Worm (Caenorhabditis elegans) whole organism, L3 larva: ENCODE data around the gene str-3.

Source experiments
- R02D3.7 ChIP-seq: fragments of 150-350 bp; optimal IDR thresholded peaks from 2 replicates; lab custom pipeline; 2014; ENCODE audit warnings: missing biosample characterization, missing genetic modification characterization
- ZK546.5 ChIP-seq: sonication (generic microtip); optimal IDR thresholded peaks from 2 replicates; lab custom pipeline; 2017; ENCODE audit warnings: missing biosample characterization, missing genetic modification characterization
- aly-2 ChIP-seq: fragments of 150-350 bp; optimal IDR thresholded peaks from 2 replicates; lab custom pipeline; 2014; ENCODE audit warnings: missing biosample characterization, missing genetic modification characterization
- ama-1 ChIP-seq: fragments of 150-350 bp; optimal IDR thresholded peaks from 2 replicates; lab custom pipeline; 2018
- ceh-16 ChIP-seq: sonication (generic microtip); optimal IDR thresholded peaks from 2 replicates; lab custom pipeline; 2017; ENCODE audit warnings: missing biosample characterization, missing genetic modification characterization
- ceh-28 ChIP-seq: fragments of 150-350 bp; optimal IDR thresholded peaks from 2 replicates; lab custom pipeline; 2014; ENCODE audit warnings: missing biosample characterization, missing genetic modification reagents, missing genetic modification characterization
- ceh-82 ChIP-seq: fragments of 150-350 bp; optimal IDR thresholded peaks from 2 replicates; lab custom pipeline; 2014; ENCODE audit warnings: missing biosample characterization, missing genetic modification characterization
- ceh-9 ChIP-seq: sonication (generic microtip); optimal IDR thresholded peaks from 2 replicates; lab custom pipeline; 2018; ENCODE audit warnings: missing biosample characterization, missing genetic modification characterization
- daf-12 ChIP-seq: fragments of 150-350 bp; optimal IDR thresholded peaks from 2 replicates; lab custom pipeline; 2014; ENCODE audit warnings: missing biosample characterization, missing genetic modification reagents, missing genetic modification characterization
- egl-27 ChIP-seq: sonication (generic microtip); optimal IDR thresholded peaks from 4 replicates; lab custom pipeline; 2017; ENCODE audit warnings: missing biosample characterization, missing genetic modification reagents, missing genetic modification characterization
- egl-5 ChIP-seq: fragments of 150-350 bp; optimal IDR thresholded peaks from 2 replicates; lab custom pipeline; 2017; ENCODE audit warnings: missing biosample characterization, missing genetic modification reagents, missing genetic modification characterization, inconsistent platforms
- elt-1 ChIP-seq: fragments of 150-350 bp; optimal IDR thresholded peaks from 2 replicates; lab custom pipeline; 2014; ENCODE audit warnings: missing biosample characterization, missing genetic modification characterization
- elt-2 ChIP-seq: sonication (generic microtip); optimal IDR thresholded peaks from 2 replicates; lab custom pipeline; 2016; ENCODE audit warnings: missing genetic modification reagents, mild to moderate bottlenecking, missing genetic modification characterization, missing compliant biosample characterization
- elt-3 ChIP-seq, 3 experiments: fragments of 150-350 bp in 1 of 3; sonication (generic microtip) in 2 of 3; optimal IDR thresholded peaks; 2 replicates in 2 of 3; 4 replicates in 1 of 3; lab custom pipeline; 2014 to 2017; ENCODE audit warnings: missing biosample characterization in 3 of 3, missing genetic modification characterization in 3 of 3
- eor-1 ChIP-seq, 2 experiments: fragments of 150-350 bp; optimal IDR thresholded peaks; 2 replicates each; lab custom pipeline; 2014 to 2018; ENCODE audit warnings: missing biosample characterization in 2 of 2, missing genetic modification characterization in 2 of 2
- fkh-10 ChIP-seq: sonication (generic microtip); optimal IDR thresholded peaks from 2 replicates; lab custom pipeline; 2017; ENCODE audit warnings: missing biosample characterization, missing genetic modification reagents, missing genetic modification characterization
- fkh-2 ChIP-seq: fragments of 150-350 bp; optimal IDR thresholded peaks from 2 replicates; lab custom pipeline; 2014; ENCODE audit warnings: missing biosample characterization, missing genetic modification reagents, missing genetic modification characterization
- fos-1 ChIP-seq: fragments of 150-350 bp; optimal IDR thresholded peaks from 2 replicates; lab custom pipeline; 2014; ENCODE audit warnings: missing biosample characterization, missing genetic modification characterization
- hmg-11 ChIP-seq: sonication (generic microtip); optimal IDR thresholded peaks from 2 replicates; lab custom pipeline; 2016; ENCODE audit warnings: missing genetic modification characterization, missing compliant biosample characterization
- jun-1 ChIP-seq: fragments of 150-350 bp; optimal IDR thresholded peaks from 2 replicates; lab custom pipeline; 2014; ENCODE audit warnings: missing biosample characterization, missing genetic modification reagents, missing genetic modification characterization
- lin-15B ChIP-seq: fragments of 150-350 bp; optimal IDR thresholded peaks from 2 replicates; lab custom pipeline; 2014; ENCODE audit warnings: missing biosample characterization, missing genetic modification characterization
- lin-39 ChIP-seq: fragments of 150-350 bp; optimal IDR thresholded peaks from 2 replicates; lab custom pipeline; 2018; ENCODE audit warnings: missing biosample characterization, missing genetic modification reagents, missing genetic modification characterization
- lsy-12 ChIP-seq: sonication (generic microtip); optimal IDR thresholded peaks from 2 replicates; lab custom pipeline; 2016; ENCODE audit warnings: mild to moderate bottlenecking, missing genetic modification characterization, missing compliant biosample characterization
- mdl-1 ChIP-seq: fragments of 150-350 bp; optimal IDR thresholded peaks from 2 replicates; lab custom pipeline; 2014; ENCODE audit warnings: missing biosample characterization, missing genetic modification characterization
- mml-1 ChIP-seq: fragments of 150-350 bp; sonication (generic microtip); optimal IDR thresholded peaks from 3 replicates; lab custom pipeline; 2014; ENCODE audit warnings: missing biosample characterization, missing genetic modification characterization
- nfya-1 ChIP-seq: sonication (generic microtip); optimal IDR thresholded peaks from 2 replicates; lab custom pipeline; 2017; ENCODE audit warnings: missing genetic modification characterization, mild to moderate bottlenecking, missing compliant biosample characterization, antibody characterized with exemption, moderate library complexity; ENCODE audit not compliant: insufficient read depth
- nhr-11 ChIP-seq: fragments of 150-350 bp; optimal IDR thresholded peaks from 2 replicates; lab custom pipeline; 2014; ENCODE audit warnings: missing biosample characterization, missing genetic modification characterization
- nhr-12 ChIP-seq: fragments of 150-350 bp; optimal IDR thresholded peaks from 2 replicates; lab custom pipeline; 2014; ENCODE audit warnings: missing biosample characterization, missing genetic modification characterization
- nhr-23 ChIP-seq: fragments of 150-350 bp; optimal IDR thresholded peaks from 2 replicates; lab custom pipeline; 2014; ENCODE audit warnings: missing biosample characterization, missing genetic modification reagents, missing genetic modification characterization
- nhr-237 ChIP-seq: fragments of 150-350 bp; optimal IDR thresholded peaks from 2 replicates; lab custom pipeline; 2014; ENCODE audit warnings: missing biosample characterization, missing genetic modification characterization
- nhr-25 ChIP-seq: sonication (generic microtip); optimal IDR thresholded peaks from 2 replicates; lab custom pipeline; 2017; ENCODE audit warnings: missing biosample characterization, missing genetic modification characterization
- nhr-28 ChIP-seq: fragments of 150-350 bp; optimal IDR thresholded peaks from 2 replicates; lab custom pipeline; 2014; ENCODE audit warnings: missing biosample characterization, missing genetic modification characterization
- nhr-43 ChIP-seq: sonication (generic microtip); optimal IDR thresholded peaks from 2 replicates; lab custom pipeline; 2016; ENCODE audit warnings: mild to moderate bottlenecking, missing genetic modification characterization, missing compliant biosample characterization; ENCODE audit not compliant: poor library complexity, severe bottlenecking
- nhr-67 ChIP-seq: fragments of 150-350 bp; optimal IDR thresholded peaks from 2 replicates; lab custom pipeline; 2014; ENCODE audit warnings: missing biosample characterization, missing genetic modification characterization
- nhr-76 ChIP-seq: fragments of 150-350 bp; sonication (generic microtip); optimal IDR thresholded peaks from 5 replicates; lab custom pipeline; 2014; ENCODE audit warnings: missing biosample characterization, missing genetic modification characterization
- nhr-77 ChIP-seq: fragments of 150-350 bp; optimal IDR thresholded peaks from 2 replicates; lab custom pipeline; 2014; ENCODE audit warnings: missing biosample characterization, missing genetic modification characterization
- pha-4 ChIP-seq: fragments of 150-350 bp; optimal IDR thresholded peaks from 2 replicates; lab custom pipeline; 2014; ENCODE audit warnings: missing biosample characterization, missing genetic modification reagents, missing genetic modification characterization
- pqm-1 ChIP-seq: fragments of 150-350 bp; optimal IDR thresholded peaks from 2 replicates; lab custom pipeline; 2017; ENCODE audit warnings: missing biosample characterization, missing genetic modification characterization, inconsistent platforms
- sea-2 ChIP-seq: fragments of 150-350 bp; sonication (generic microtip); optimal IDR thresholded peaks from 4 replicates; lab custom pipeline; 2014; ENCODE audit warnings: missing biosample characterization, missing genetic modification reagents, missing genetic modification characterization
- skn-1 ChIP-seq: fragments of 150-350 bp; optimal IDR thresholded peaks from 2 replicates; lab custom pipeline; 2014; ENCODE audit warnings: missing biosample characterization, missing genetic modification characterization
- snpc-4 ChIP-seq: fragments of 150-350 bp; optimal IDR thresholded peaks from 2 replicates; lab custom pipeline; 2014; ENCODE audit warnings: missing biosample characterization, missing genetic modification characterization
- tbx-2 ChIP-seq: sonication (generic microtip); optimal IDR thresholded peaks from 2 replicates; lab custom pipeline; 2016; ENCODE audit warnings: mild to moderate bottlenecking, missing genetic modification characterization, missing compliant biosample characterization
- unc-39 ChIP-seq: sonication (generic microtip); optimal IDR thresholded peaks from 4 replicates; lab custom pipeline; 2017; ENCODE audit warnings: missing biosample characterization, missing genetic modification characterization
- zag-1 ChIP-seq: fragments of 150-350 bp; optimal IDR thresholded peaks from 2 replicates; lab custom pipeline; 2014; ENCODE audit warnings: missing biosample characterization, missing genetic modification characterization
- ztf-11 ChIP-seq: fragments of 150-350 bp; optimal IDR thresholded peaks from 2 replicates; lab custom pipeline; 2014; ENCODE audit warnings: missing biosample characterization, missing genetic modification characterization
- ztf-4 ChIP-seq: fragments of 150-350 bp; optimal IDR thresholded peaks from 2 replicates; lab custom pipeline; 2014; ENCODE audit warnings: missing biosample characterization, missing genetic modification characterization

The str-3 gene

DNA sequence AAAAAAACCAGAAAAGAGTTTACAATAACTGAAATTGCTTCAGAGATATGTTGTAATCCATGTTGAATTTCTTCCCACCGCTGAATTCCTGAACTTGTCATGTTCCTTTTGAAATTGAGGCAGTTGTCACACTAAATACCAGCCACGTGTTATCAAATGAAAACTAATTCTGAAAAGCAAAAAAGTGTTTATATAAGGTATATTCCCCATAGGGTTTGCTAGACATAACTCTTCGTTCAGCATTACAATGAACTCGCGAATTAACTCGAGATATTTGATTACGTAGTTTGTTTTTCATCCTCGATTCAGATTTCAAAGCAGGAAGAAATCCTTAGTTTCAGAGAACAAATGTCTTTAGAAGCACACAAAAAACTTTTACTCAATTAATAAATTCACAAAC is at the start of gene str-3:
Gene str-3 (minus strand): TSS at position 101 of the 400 bp plus-strand sequence.
- TF ChIP-seq egl-27 (no peak), nhr-11 (tag; lab: Kevin White, UChicago) (no peak), daf-12 (tag; lab: Kevin White, UChicago) (no peak), elt-1 (no peak), eor-1 (tag; optimal IDR thresholded peaks at IDR 0.05; lab: Kevin White, UChicago) (no peak), nhr-25 (no peak), pha-4 (tag; lab: Kevin White, UChicago) (no peak), nhr-43 (tag; lab: Kevin White, UChicago) (no peak), zag-1 (tag; lab: Kevin White, UChicago) (no peak), nhr-77 (no peak), mdl-1 (no peak), fkh-10 (GFP tag; lab: Kevin White, UChicago) (no peak), hmg-11 (tag; lab: Kevin White, UChicago) (no peak), R02D3.7 (tag; lab: Kevin White, UChicago) (no peak), nfya-1 (tag; lab: Kevin White, UChicago) (no peak), jun-1 (tag; lab: Kevin White, UChicago) (no peak), elt-2 (tag; lab: Kevin White, UChicago) (no peak), ZK546.5 (tag; lab: Kevin White, UChicago) (no peak), pqm-1 (no peak), snpc-4 (no peak)

DNA sequence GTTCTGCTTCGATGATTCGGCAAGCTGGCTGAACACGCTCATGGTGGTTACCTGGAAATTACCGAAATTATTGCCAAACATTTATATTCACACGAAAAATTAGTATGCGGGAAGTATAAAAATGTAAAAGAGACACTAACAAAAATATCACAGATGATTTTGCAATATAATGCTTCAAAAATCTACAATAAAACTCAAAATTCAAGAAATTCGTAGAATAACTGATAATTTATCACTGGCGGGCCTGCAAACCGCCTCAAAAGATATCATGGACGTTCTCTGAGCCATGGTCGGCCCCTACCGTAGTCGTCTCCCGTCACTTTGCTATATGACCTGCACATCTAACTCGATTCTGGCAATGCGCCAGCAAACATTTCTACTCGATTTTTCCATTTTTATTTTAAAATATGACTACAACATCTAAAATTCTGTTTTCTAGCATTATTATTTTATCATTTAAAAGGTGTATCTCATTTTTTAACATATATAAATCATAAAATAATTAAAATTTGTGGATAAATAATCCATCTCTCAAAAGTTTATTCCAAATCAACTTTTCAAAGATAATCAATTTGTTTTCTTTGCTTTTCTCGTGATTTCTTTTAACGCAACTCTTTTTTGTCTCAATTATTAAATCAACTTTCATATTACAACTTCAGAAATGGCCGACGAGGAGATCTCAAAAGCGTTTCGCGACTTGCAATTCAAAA is 49.4 kb upstream of the str-3 start, which contains the start of the genes F01G4.6 and pfd-1:
Gene F01G4.6 (minus strand): TSS at position 51 of the 710 bp plus-strand sequence.
Gene pfd-1 (plus strand): TSS at position 660 of the 710 bp plus-strand sequence.
- TF ChIP-seq nhr-43 (tag; lab: Kevin White, UChicago) = peak; percentile 82
- TF ChIP-seq nhr-11 (tag; lab: Kevin White, UChicago) = peak; percentile 75
- no peak for TF ChIP-seq ztf-11 (tag; lab: Kevin White, UChicago)
- TF ChIP-seq zag-1 (tag; lab: Kevin White, UChicago) = peak; percentile 85
- TF ChIP-seq fkh-10 (GFP tag; lab: Kevin White, UChicago) = peak; percentile 60
- TF ChIP-seq unc-39 (tag; lab: Kevin White, UChicago) = no peak
- no peak for TF ChIP-seq nhr-237 (tag; lab: Kevin White, UChicago)
- peak; percentile 97 for TF ChIP-seq pha-4 (tag; lab: Kevin White, UChicago)
- peak; percentile 87 for TF ChIP-seq skn-1
- TF ChIP-seq egl-5 (tag; lab: Kevin White, UChicago) = peak; percentile 84
- no peak for TF ChIP-seq mdl-1
- peak; percentile 84 for TF ChIP-seq R02D3.7 (tag; lab: Kevin White, UChicago)
- peak; percentile 97 for TF ChIP-seq nhr-23 (tag; lab: Kevin White, UChicago)
- TF ChIP-seq nhr-25 = peak; percentile 92
- peak; percentile 32 for TF ChIP-seq elt-1
- peak; percentile 63 for TF ChIP-seq ztf-4
- no peak for TF ChIP-seq nhr-12
- TF ChIP-seq daf-12 (tag; lab: Kevin White, UChicago) = no peak
- peak; percentile 82 for TF ChIP-seq snpc-4
- peak; percentile 43 for TF ChIP-seq ceh-82
- peak; percentile 49 for TF ChIP-seq ceh-16 (tag; lab: Kevin White, UChicago)
- no peak for TF ChIP-seq aly-2
- peak; percentile 87 for TF ChIP-seq lin-39 (tag; lab: Kevin White, UChicago)
- no peak for TF ChIP-seq fos-1 (tag; lab: Kevin White, UChicago)
- TF ChIP-seq ZK546.5 (tag; lab: Kevin White, UChicago) = peak; percentile 99
- TF ChIP-seq nhr-67 (tag; lab: Kevin White, UChicago) = no peak
- peak in 1 of 3 experiments; percentile 66 for TF ChIP-seq elt-3 (tag; optimal IDR thresholded peaks at IDR 0.05; lab: Kevin White, UChicago)
- TF ChIP-seq sea-2 = peak; percentile 1
- no peak for TF ChIP-seq fkh-2
- peak; percentile 96 for TF ChIP-seq lsy-12 (tag; lab: Kevin White, UChicago)
- TF ChIP-seq nhr-28 (tag; lab: Kevin White, UChicago) = no peak
- TF ChIP-seq jun-1 (tag; lab: Kevin White, UChicago) = peak; percentile 88
- peak; percentile 40 for TF ChIP-seq nhr-77
- peak; percentile 32 for TF ChIP-seq egl-27
- peak; percentile 68 for TF ChIP-seq ceh-28 (tag; lab: Kevin White, UChicago)
- TF ChIP-seq tbx-2 (tag; lab: Kevin White, UChicago) = peak; percentile 81
- TF ChIP-seq nfya-1 (tag; lab: Kevin White, UChicago) = peak; percentile 98
- TF ChIP-seq hmg-11 (tag; lab: Kevin White, UChicago) = peak; percentile 76
- peak; percentile 64 for TF ChIP-seq mml-1
- TF ChIP-seq ama-1 = peak; percentile 67
- peak; percentile 87 for TF ChIP-seq elt-2 (tag; lab: Kevin White, UChicago)
- TF ChIP-seq lin-15B (tag; lab: Kevin White, UChicago) = peak; percentile 95
- TF ChIP-seq nhr-76 (tag; lab: Kevin White, UChicago) = peak; percentile 50
- peak; percentile 90 for TF ChIP-seq pqm-1
- no peak for TF ChIP-seq ceh-9 (tag; lab: Kevin White, UChicago)
